Fruit fly (Drosophila melanogaster): Measurements from ENCODE around the gene TfIIFalpha.

TfIIFalpha gene

dm6 chr3R:6416242-6416641, 36.0 kb downstream of the TfIIFalpha start (continued):
- TF ChIP-seq gcm (GFP tag; optimal IDR thresholded peaks at IDR 0.05) (peak; percentile 48), nmo (GFP tag; optimal IDR thresholded peaks at IDR 0.05) (peak; percentile 61), inv (GFP tag; IDR thresholded peaks at IDR 0.05; ENCODE audit: partially characterized antibody) (no peak), cwo (GFP tag; optimal IDR thresholded peaks at IDR 0.05) (peak; percentile 85), gro (GFP tag; optimal IDR thresholded peaks at IDR 0.05) (peak; percentile 82), dmrt11E (tag; optimal IDR thresholded peaks at IDR 0.05) (peak; percentile 16), wdn (GFP tag; IDR thresholded peaks at IDR 0.05) (peak; percentile 80), fd64A (GFP tag; optimal IDR thresholded peaks at IDR 0.05) (no peak), CG15269 (tag; optimal IDR thresholded peaks at IDR 0.05) (peak; percentile 79), CG6654 (GFP tag; optimal IDR thresholded peaks at IDR 0.05) (peak; percentile 37), trem (tag; optimal IDR thresholded peaks at IDR 0.05) (no peak), CG1832 (GFP tag; optimal IDR thresholded peaks at IDR 0.05) (no peak), fd96Cb (tag; optimal IDR thresholded peaks at IDR 0.05) (peak; percentile 62), HLH4C (GFP tag; IDR thresholded peaks at IDR 0.05; ENCODE audit: partially characterized antibody) (no peak), Lim3 (GFP tag; IDR thresholded peaks at IDR 0.05) (peak; percentile 64), Sry-β (GFP tag; optimal IDR thresholded peaks at IDR 0.05) (no peak), Side (GFP tag; optimal IDR thresholded peaks at IDR 0.05) (peak; percentile 69), ac (GFP tag; optimal IDR thresholded peaks at IDR 0.05) (no peak), pnt (GFP tag; optimal IDR thresholded peaks at IDR 0.05) (peak; percentile 70), CG1603 (tag; optimal IDR thresholded peaks at IDR 0.05) (peak; percentile 85), crc (GFP tag; optimal IDR thresholded peaks at IDR 0.05) (peak; percentile 56), ATbp (GFP tag; optimal IDR thresholded peaks at IDR 0.05) (peak; percentile 69), Stat92E (GFP tag; optimal IDR thresholded peaks at IDR 0.05) (no peak), pfk (GFP tag; optimal IDR thresholded peaks at IDR 0.05) (no peak), Ada2b (GFP tag; IDR thresholded peaks at IDR 0.05) (peak; percentile 77), Sox102F (GFP tag; optimal IDR thresholded peaks at IDR 0.05) (peak; percentile 69), mld (GFP tag; IDR thresholded peaks at IDR 0.05; ENCODE audit: partially characterized antibody) (no peak), Usf (GFP tag; optimal IDR thresholded peaks at IDR 0.05) (peak; percentile 51), Oli (tag; optimal IDR thresholded peaks at IDR 0.05) (peak; percentile 71), esg (GFP tag; conservative IDR thresholded peaks at IDR 0.05) (peak; percentile 76), ash1 (GFP tag; optimal IDR thresholded peaks at IDR 0.05) (peak; percentile 57), ttk (GFP tag; IDR thresholded peaks at IDR 0.05) (peak; percentile 79), CG8924 (tag; optimal IDR thresholded peaks at IDR 0.05) (peak; percentile 70), H15 (GFP tag; IDR thresholded peaks at IDR 0.05) (no peak), Fer2 (tag; optimal IDR thresholded peaks at IDR 0.05) (peak; percentile 63), wor (GFP tag; IDR thresholded peaks at IDR 0.05) (peak; percentile 50), Dp (GFP tag; optimal IDR thresholded peaks at IDR 0.05) (no peak), dimm (GFP tag; IDR thresholded peaks at IDR 0.05) (peak; percentile 55; the same call in 1 of the 2 replicates), ham (GFP tag; IDR thresholded peaks at IDR 0.05) (peak; percentile 33; the same call in 1 of the 2 replicates), CkIIα-i1 (GFP tag; IDR thresholded peaks at IDR 0.05) (no peak), CG17912 (GFP tag; optimal IDR thresholded peaks at IDR 0.05) (no peak), Pdp1 (GFP tag; optimal IDR thresholded peaks at IDR 0.05) (peak; percentile 64 to 72), CG3995 (GFP tag; optimal IDR thresholded peaks at IDR 0.05) (peak; percentile 50), CG12299 (tag; optimal IDR thresholded peaks at IDR 0.05) (peak; percentile 28), bab2 (GFP tag; optimal IDR thresholded peaks at IDR 0.05) (peak; percentile 67), cas (GFP tag; IDR thresholded peaks at IDR 0.05) (peak; percentile 33; the same call in 1 of the 2 replicates), Lpt (GFP tag; optimal IDR thresholded peaks at IDR 0.05) (no peak), CG6791 (GFP tag; IDR thresholded peaks at IDR 0.05; ENCODE audit: partially characterized antibody) (no peak), danr (GFP tag; IDR thresholded peaks at IDR 0.05) (0 out of 2 replicates have a peak, but pooled peaks have one; percentile 28), Sox100B (GFP tag; optimal IDR thresholded peaks at IDR 0.05) (peak; percentile 35)

Data from whole organism, embryonic.